Fruit fly (Drosophila melanogaster): ENCODE measurements around the gene side-VII.

side-VII gene

DNA sequence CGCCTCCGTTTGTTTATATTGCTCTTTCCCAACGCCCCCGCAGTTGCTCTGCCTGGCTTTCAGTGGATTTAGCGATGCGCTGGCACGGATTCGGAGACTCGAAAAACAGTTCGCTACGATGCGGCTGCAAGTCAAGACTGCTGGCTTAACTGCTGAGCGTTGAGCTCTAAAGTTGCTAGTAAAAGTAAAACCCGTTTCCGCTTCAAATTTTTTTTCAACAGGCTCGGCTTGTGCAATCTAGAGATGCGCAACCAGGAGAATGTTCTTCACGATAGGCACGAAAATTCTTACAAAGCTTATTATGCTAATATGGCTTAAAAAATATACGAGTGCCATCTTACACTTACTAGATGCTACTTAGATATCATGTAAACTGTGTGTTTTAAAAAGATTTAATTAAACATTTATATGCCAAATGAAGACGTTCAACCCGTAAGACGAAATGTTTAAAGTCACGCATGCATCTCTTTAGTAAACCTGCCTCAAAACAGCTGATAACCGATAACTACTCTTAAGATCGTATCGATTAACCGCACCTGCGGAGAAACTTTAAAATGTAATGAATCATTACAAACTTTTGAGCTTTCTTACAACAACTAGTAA is 7.6 kb upstream of the side-VII start, which contains the start of gene CG12948 (continued):
- TF ChIP-seq CG2202 (tag; optimal IDR thresholded peaks at IDR 0.05) = no peak
- TF ChIP-seq Stat92E (GFP tag; optimal IDR thresholded peaks at IDR 0.05) = no peak
- TF ChIP-seq CG33213 (GFP tag; optimal IDR thresholded peaks at IDR 0.05) = peak; percentile 30
- peak; percentile 55 for TF ChIP-seq Sin3A (optimal IDR thresholded peaks at IDR 0.05)
- TF ChIP-seq pzg (GFP tag; optimal IDR thresholded peaks at IDR 0.05) = peak; percentile 23
- 0 out of 2 replicates have a peak, but pooled peaks have one; percentile 44 for TF ChIP-seq CG9215 (GFP tag; IDR thresholded peaks at IDR 0.05)
- TF ChIP-seq CG6683 (GFP tag; optimal IDR thresholded peaks at IDR 0.05) = no peak
- TF ChIP-seq CG9797 (GFP tag; optimal IDR thresholded peaks at IDR 0.05) = no peak
- TF ChIP-seq lola (GFP tag; optimal IDR thresholded peaks at IDR 0.05) = peak in 1 of 3 experiments; percentile 63
- no peak for TF ChIP-seq CG10321 (GFP tag; IDR thresholded peaks at IDR 0.05)
- TF ChIP-seq dysf (GFP tag; IDR thresholded peaks at IDR 0.05) = peak; percentile 67; the same call in 2 of the 3 replicates
- TF ChIP-seq CG2116 (GFP tag; optimal IDR thresholded peaks at IDR 0.05) = peak; percentile 57
- peak; percentile 87; the same call in 2 of the 3 replicates for TF ChIP-seq knrl (GFP tag; IDR thresholded peaks at IDR 0.05; ENCODE audit: partially characterized antibody)
- peak; percentile 3 for TF ChIP-seq az2 (GFP tag; optimal IDR thresholded peaks at IDR 0.05)
- peak in 1 of 2 experiments; percentile 45 for TF ChIP-seq bsh (GFP tag; optimal IDR thresholded peaks at IDR 0.05)
- peak; percentile 11; the same call in 1 of the 2 replicates for TF ChIP-seq CG10366 (GFP tag; IDR thresholded peaks at IDR 0.05)
- TF ChIP-seq CG13624 (GFP tag; optimal IDR thresholded peaks at IDR 0.05) = peak; percentile 66
- TF ChIP-seq h (optimal IDR thresholded peaks at IDR 0.05) = no peak
- TF ChIP-seq CG4820 (GFP tag; optimal IDR thresholded peaks at IDR 0.05) = peak; percentile 46
- TF ChIP-seq CG2678 (tag; optimal IDR thresholded peaks at IDR 0.05) = no peak
- TF ChIP-seq mld (GFP tag; IDR thresholded peaks at IDR 0.05; ENCODE audit: partially characterized antibody) = peak; percentile 79; the same call in 1 of the 3 replicates
- no peak for TF ChIP-seq dimm (GFP tag; IDR thresholded peaks at IDR 0.05)
- TF ChIP-seq H2.0 (GFP tag; IDR thresholded peaks at IDR 0.05) = no peak
- TF ChIP-seq esg (GFP tag; conservative IDR thresholded peaks at IDR 0.05) = peak; percentile 42
- TF ChIP-seq Ptx1 (GFP tag; IDR thresholded peaks at IDR 0.05) = 0 out of 2 replicates have a peak, but pooled peaks have one; percentile 43
- TF ChIP-seq CG3995 (GFP tag; optimal IDR thresholded peaks at IDR 0.05) = peak; percentile 52
- TF ChIP-seq HLH54F (GFP tag; optimal IDR thresholded peaks at IDR 0.05) = peak; percentile 53
- TF ChIP-seq Usf (GFP tag; optimal IDR thresholded peaks at IDR 0.05) = no peak
- no peak for TF ChIP-seq CG6175 (GFP tag; IDR thresholded peaks at IDR 0.05)
- TF ChIP-seq vnd (GFP tag; IDR thresholded peaks at IDR 0.05; ENCODE audit: partially characterized antibody) = peak; percentile 86
- peak; percentile 31; the same call in 1 of the 2 replicates for TF ChIP-seq Atf6 (GFP tag; IDR thresholded peaks at IDR 0.05)
- TF ChIP-seq CG10267 (tag; optimal IDR thresholded peaks at IDR 0.05) = peak; percentile 40
- TF ChIP-seq D19A (tag; optimal IDR thresholded peaks at IDR 0.05) = no peak
- peak; percentile 69 for TF ChIP-seq CG13424 (tag; optimal IDR thresholded peaks at IDR 0.05)
- no peak for TF ChIP-seq wek (GFP tag; optimal IDR thresholded peaks at IDR 0.05)
- no peak for TF ChIP-seq NC2β (GFP tag; optimal IDR thresholded peaks at IDR 0.05)
- TF ChIP-seq sna (GFP tag; IDR thresholded peaks at IDR 0.05; ENCODE audit: partially characterized antibody) = peak; percentile 96
- TF ChIP-seq CG1603 (tag; optimal IDR thresholded peaks at IDR 0.05) = peak; percentile 50
- TF ChIP-seq gce (GFP tag; IDR thresholded peaks at IDR 0.05) = no peak
- peak; percentile 56 for TF ChIP-seq CG17385 (GFP tag; optimal IDR thresholded peaks at IDR 0.05)
- TF ChIP-seq Trl (optimal IDR thresholded peaks at IDR 0.05) = no peak
- peak; percentile 52 for TF ChIP-seq Trl (GFP tag; optimal IDR thresholded peaks at IDR 0.05)
- TF ChIP-seq BEAF-32 (GFP tag; optimal IDR thresholded peaks at IDR 0.05) = peak; percentile 89
- no peak for TF ChIP-seq CG3407 (GFP tag; optimal IDR thresholded peaks at IDR 0.05)
- TF ChIP-seq ap (GFP tag; IDR thresholded peaks at IDR 0.05) = no peak
- TF ChIP-seq oc (tag; optimal IDR thresholded peaks at IDR 0.05) = no peak
- peak; percentile 36 for TF ChIP-seq Chrac-16 (GFP tag; optimal IDR thresholded peaks at IDR 0.05)
- no peak for TF ChIP-seq Mes4 (GFP tag; optimal IDR thresholded peaks at IDR 0.05)
- TF ChIP-seq Spps (tag; optimal IDR thresholded peaks at IDR 0.05) = peak; percentile 4
- TF ChIP-seq schlank (tag; optimal IDR thresholded peaks at IDR 0.05) = peak; percentile 56

Measured in whole organism, embryonic.